Fruit fly (Drosophila melanogaster) whole organism, prepupa: Measurements from ENCODE around the gene CG32241.

Experiments
- Blimp-1 ChIP-seq: fragments of 200-800 bp; sonication (Bioruptor generic); optimal IDR thresholded peaks from 3 replicates; lab custom pipeline; 2017; ENCODE audit warnings: missing biosample characterization, missing genetic modification characterization, mild to moderate bottlenecking, moderate library complexity, missing genetic modification reagents
- CG11902 ChIP-seq: fragments of 200-800 bp; sonication (Bioruptor generic); optimal IDR thresholded peaks from 3 replicates; lab custom pipeline; 2016; ENCODE audit warnings: missing biosample characterization, missing genetic modification characterization
- CG15336 ChIP-seq: fragments of 200-800 bp; sonication (Bioruptor generic); IDR thresholded peaks from 2 replicates; pipeline ENCODE4 v1.3.6; 2022; ENCODE audit warnings: missing biosample characterization, missing genetic modification characterization
- CG1621 ChIP-seq: fragments of 200-800 bp; sonication (Bioruptor generic); optimal IDR thresholded peaks from 3 replicates; lab custom pipeline; 2018; ENCODE audit warnings: missing biosample characterization, mild to moderate bottlenecking, missing genetic modification characterization
- CG31627 ChIP-seq: fragments of 200-800 bp; sonication (Bioruptor generic); optimal IDR thresholded peaks from 3 replicates; lab custom pipeline; 2016; ENCODE audit warnings: missing biosample characterization, missing genetic modification characterization
- CG32006 ChIP-seq: fragments of 200-800 bp; sonication (Bioruptor generic); optimal IDR thresholded peaks from 3 replicates; lab custom pipeline; 2017; ENCODE audit warnings: missing biosample characterization, mild to moderate bottlenecking, missing genetic modification characterization
- CG3919 ChIP-seq: fragments of 200-800 bp; sonication (Bioruptor generic); optimal IDR thresholded peaks from 3 replicates; lab custom pipeline; 2016; ENCODE audit warnings: missing biosample characterization, missing genetic modification characterization
- CG6163 ChIP-seq: fragments of 200-800 bp; sonication (Bioruptor generic); IDR thresholded peaks from 3 replicates; pipeline ENCODE4 v1.3.6; 2022; ENCODE audit warnings: missing biosample characterization, missing genetic modification characterization
- CG6276 ChIP-seq: fragments of 200-800 bp; sonication (Bioruptor generic); optimal IDR thresholded peaks from 2 replicates; lab custom pipeline; 2017; ENCODE audit warnings: missing biosample characterization, mild to moderate bottlenecking, missing genetic modification characterization
- CG6792 ChIP-seq: fragments of 200-800 bp; sonication (Bioruptor generic); optimal IDR thresholded peaks from 3 replicates; lab custom pipeline; 2016; ENCODE audit warnings: missing biosample characterization, missing genetic modification characterization
- CG6808 ChIP-seq: fragments of 200-800 bp; sonication (Bioruptor generic); optimal IDR thresholded peaks from 3 replicates; lab custom pipeline; 2017; ENCODE audit warnings: missing biosample characterization, missing genetic modification characterization, mild to moderate bottlenecking, moderate library complexity, missing genetic modification reagents
- CG6854 ChIP-seq: fragments of 200-800 bp; sonication (Bioruptor generic); optimal IDR thresholded peaks from 2 replicates; lab custom pipeline; 2017; ENCODE audit warnings: missing biosample characterization, mild to moderate bottlenecking, missing genetic modification characterization
- CG8119 ChIP-seq: fragments of 200-800 bp; sonication (Bioruptor generic); IDR thresholded peaks from 3 replicates; pipeline ENCODE4 v1.3.6; 2022; ENCODE audit warnings: missing biosample characterization, missing genetic modification characterization
- CG9139 ChIP-seq: fragments of 200-800 bp; sonication (Bioruptor generic); optimal IDR thresholded peaks from 3 replicates; lab custom pipeline; 2017; ENCODE audit warnings: missing biosample characterization, mild to moderate bottlenecking, missing genetic modification characterization
- Eip78C ChIP-seq: fragments of 200-800 bp; sonication (Bioruptor generic); peaks from one replicate; lab custom pipeline; 2016; ENCODE audit warnings: missing biosample characterization, missing genetic modification characterization
- Ets96B ChIP-seq: fragments of 200-800 bp; optimal IDR thresholded peaks from 2 replicates; lab custom pipeline; 2019; ENCODE audit warnings: missing biosample characterization, mild to moderate bottlenecking, missing genetic modification characterization, moderate library complexity
- Gug ChIP-seq: fragments of 200-800 bp; sonication (Bioruptor generic); IDR thresholded peaks from 2 replicates; pipeline ENCODE4 v1.3.6; 2022; ENCODE audit warnings: missing biosample characterization, missing genetic modification characterization
- Hr38 ChIP-seq: sonication (Bioruptor generic); optimal IDR thresholded peaks from 2 replicates; lab custom pipeline; 2016; ENCODE audit warnings: missing biosample characterization, missing genetic modification characterization
- Lpt ChIP-seq: fragments of 200-800 bp; sonication (Bioruptor generic); optimal IDR thresholded peaks from 3 replicates; lab custom pipeline; 2016; ENCODE audit warnings: missing biosample characterization, missing genetic modification characterization
- Sox102F ChIP-seq: fragments of 200-800 bp; sonication (Bioruptor generic); optimal IDR thresholded peaks from 2 replicates; lab custom pipeline; 2016; ENCODE audit warnings: missing biosample characterization, mild to moderate bottlenecking, missing genetic modification characterization
- Sox14 ChIP-seq: fragments of 200-800 bp; sonication (Bioruptor generic); optimal IDR thresholded peaks from 3 replicates; lab custom pipeline; 2016; ENCODE audit warnings: missing biosample characterization, missing genetic modification characterization
- achi ChIP-seq: fragments of 200-800 bp; sonication (Bioruptor generic); optimal IDR thresholded peaks from 3 replicates; lab custom pipeline; 2016; ENCODE audit warnings: missing biosample characterization, missing genetic modification characterization
- dsx ChIP-seq: fragments of 200-800 bp; optimal IDR thresholded peaks from 3 replicates; lab custom pipeline; 2019; ENCODE audit warnings: missing biosample characterization, mild to moderate bottlenecking, missing genetic modification characterization, moderate library complexity; ENCODE audit not compliant: poor library complexity, severe bottlenecking
- eg ChIP-seq: fragments of 200-800 bp; sonication (Bioruptor generic); IDR thresholded peaks from 3 replicates; pipeline ENCODE4 v1.3.6; 2022; ENCODE audit warnings: missing biosample characterization, missing genetic modification characterization
- fd85E ChIP-seq: fragments of 200-800 bp; sonication (Bioruptor generic); optimal IDR thresholded peaks from 3 replicates; lab custom pipeline; 2016; ENCODE audit warnings: missing biosample characterization, missing genetic modification characterization
- fkh ChIP-seq: fragments of 200-800 bp; sonication (Bioruptor generic); optimal IDR thresholded peaks from 3 replicates; lab custom pipeline; 2017; ENCODE audit warnings: missing biosample characterization, mild to moderate bottlenecking, missing genetic modification characterization, moderate library complexity
- lz ChIP-seq: fragments of 200-800 bp; sonication (Bioruptor generic); optimal IDR thresholded peaks from 3 replicates; lab custom pipeline; 2016; ENCODE audit warnings: missing biosample characterization, missing genetic modification characterization
- net ChIP-seq: fragments of 200-800 bp; sonication (Bioruptor generic); optimal IDR thresholded peaks from 3 replicates; lab custom pipeline; 2016; ENCODE audit warnings: missing biosample characterization, missing genetic modification characterization
- salr ChIP-seq, 2 experiments: fragments of 200-800 bp; sonication (Bioruptor generic); optimal IDR thresholded peaks; 3 replicates each; lab custom pipeline; 2016 to 2018; ENCODE audit warnings: missing biosample characterization in 2 of 2, missing genetic modification characterization in 2 of 2, mild to moderate bottlenecking in 1 of 2
- spab ChIP-seq: fragments of 200-800 bp; sonication (Bioruptor generic); optimal IDR thresholded peaks from 2 replicates; lab custom pipeline; 2017; ENCODE audit warnings: missing biosample characterization, mild to moderate bottlenecking, missing genetic modification characterization, missing genetic modification reagents
- ss ChIP-seq, 2 experiments: fragments of 200-800 bp; sonication (Bioruptor generic); optimal IDR thresholded peaks; 2 replicates in 1 of 2; 3 replicates in 1 of 2; lab custom pipeline; 2017 to 2018; ENCODE audit warnings: mild to moderate bottlenecking in 2 of 2, missing biosample characterization in 2 of 2, missing genetic modification characterization in 2 of 2, moderate library complexity in 1 of 2
- svp ChIP-seq: fragments of 200-800 bp; sonication (Bioruptor generic); peaks from one replicate; lab custom pipeline; 2016; ENCODE audit warnings: missing biosample characterization, missing genetic modification characterization
- topi ChIP-seq: fragments of 200-800 bp; sonication (Bioruptor generic); optimal IDR thresholded peaks from 3 replicates; lab custom pipeline; 2016; ENCODE audit warnings: missing biosample characterization, missing genetic modification characterization
- vri ChIP-seq: fragments of 200-800 bp; sonication (Bioruptor generic); optimal IDR thresholded peaks from 3 replicates; lab custom pipeline; 2016; ENCODE audit warnings: missing biosample characterization, mild to moderate bottlenecking, missing genetic modification characterization

Gene CG32241

DNA sequence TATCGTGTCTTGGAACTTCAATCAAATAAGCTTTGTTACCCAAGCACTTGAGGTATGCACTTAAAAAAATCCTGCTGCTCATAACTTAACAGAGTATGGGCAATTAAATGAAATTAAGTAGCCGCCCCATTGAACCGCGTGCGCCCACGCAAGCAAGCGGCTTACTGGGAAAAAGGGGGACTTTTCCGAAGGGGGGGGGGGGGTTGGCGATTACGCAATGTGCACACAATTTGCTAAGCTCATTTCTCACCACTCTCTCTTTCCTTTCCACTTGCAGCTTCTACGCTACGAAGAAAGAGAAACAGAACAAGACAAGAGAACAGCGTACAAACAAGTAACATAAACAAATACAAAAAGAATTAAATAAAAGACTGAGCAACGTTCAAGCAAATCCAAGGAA lies 48.9 kb downstream of the CG32241 start (continued):
- TF ChIP-seq topi (GFP tag; lab: Kevin White, UChicago) (no peak), CG6163 (GFP tag; lab: Robert Waterston, UW) (no peak), Gug (GFP tag; lab: Robert Waterston, UW) (no peak), CG8119 (GFP tag; lab: Robert Waterston, UW) (no peak), CG1621 (tag; lab: Kevin White, UChicago) (no peak), CG6808 (no peak), ss (GFP tag; optimal IDR thresholded peaks at IDR 0.05; lab: Kevin White, UChicago) (no peak), Ets96B (tag; lab: Kevin White, UChicago) (no peak), lz (no peak), CG11902 (GFP tag; lab: Kevin White, UChicago) (no peak)

DNA sequence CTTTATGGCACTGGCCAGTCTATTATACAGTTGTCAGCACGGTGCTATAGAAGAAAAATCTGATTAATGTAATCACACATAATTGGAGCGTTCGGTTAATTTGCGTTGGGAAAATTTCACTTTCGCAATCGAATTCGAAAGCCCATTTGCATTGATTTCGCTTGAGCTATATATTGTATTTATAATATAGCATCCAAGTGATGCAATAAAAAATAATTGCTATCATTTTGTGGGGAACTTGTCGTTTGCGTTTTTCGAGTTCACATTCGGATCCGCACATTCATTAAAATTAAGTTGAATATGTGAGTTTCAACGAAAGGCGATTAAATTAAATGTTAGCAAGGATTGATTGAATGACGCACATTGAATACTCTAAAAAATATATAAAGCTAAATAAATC lies 49.4 kb downstream of the CG32241 start:
- TF ChIP-seq svp (GFP tag; lab: Kevin White, UChicago), result peak; percentile 67
- TF ChIP-seq Eip78C (GFP tag; lab: Kevin White, UChicago), result no peak

- TF ChIP-seq Lpt (GFP tag; lab: Kevin White, UChicago) (no peak), Hr38 (GFP tag; lab: Kevin White, UChicago) (no peak), CG6276 (GFP tag; lab: Kevin White, UChicago) (peak; percentile 9), CG32006 (GFP tag; lab: Kevin White, UChicago) (no peak), dsx (no peak), vri (no peak), CG6808 (no peak), spab (no peak), CG6854 (GFP tag; lab: Kevin White, UChicago) (no peak), Eip78C (GFP tag; lab: Kevin White, UChicago) (peak; percentile 18), CG15336 (GFP tag; lab: Robert Waterston, UW) (no peak), Sox102F (GFP tag; lab: Kevin White, UChicago) (no peak), net (GFP tag; lab: Kevin White, UChicago) (no peak), CG6792 (GFP tag; lab: Kevin White, UChicago) (no peak), svp (GFP tag; lab: Kevin White, UChicago) (peak; percentile 98), CG11902 (GFP tag; lab: Kevin White, UChicago) (no peak), CG3919 (GFP tag; lab: Kevin White, UChicago) (no peak), CG1621 (tag; lab: Kevin White, UChicago) (no peak), fd85E (GFP tag; lab: Kevin White, UChicago) (no peak), fkh (GFP tag; lab: Kevin White, UChicago) (peak; percentile 69), Blimp-1 (GFP tag; lab: Kevin White, UChicago) (no peak), salr (GFP tag; optimal IDR thresholded peaks at IDR 0.05; lab: Kevin White, UChicago) (no peak), Sox14 (GFP tag; lab: Kevin White, UChicago) (no peak), eg (GFP tag; lab: Robert Waterston, UW) (no peak), achi (no peak), CG31627 (GFP tag; lab: Kevin White, UChicago) (no peak), CG9139 (GFP tag; lab: Kevin White, UChicago) (no peak)
Measured at dm6 chr3L:4415326-4416274, 50.8 kb downstream of the CG32241 start.
